Worm (Caenorhabditis elegans): ENCODE data around the gene hsp-1.

- no peak for TF ChIP-seq snpc-4 (GFP tag; optimal IDR thresholded peaks at IDR 0.05)
- no peak for TF ChIP-seq snpc-4 (tag; optimal IDR thresholded peaks at IDR 0.05)
- TF ChIP-seq ama-1 (optimal IDR thresholded peaks at IDR 0.05), result no peak
- TF ChIP-seq ama-1 (GFP tag; optimal IDR thresholded peaks at IDR 0.05), result no peak
- no peak for TF ChIP-seq ztf-22 (GFP tag; optimal IDR thresholded peaks at IDR 0.05)
- TF ChIP-seq unc-62 (GFP tag; optimal IDR thresholded peaks at IDR 0.05), result no peak
- TF ChIP-seq bed-2 (GFP tag; IDR thresholded peaks at IDR 0.05), result no peak
- TF ChIP-seq nfya-1 (tag; optimal IDR thresholded peaks at IDR 0.05; ENCODE audit: borderline replicate concordance, insufficient read depth), result no peak
- 0 out of 2 replicates have a peak, but pooled peaks have one; percentile 1 for TF ChIP-seq madf-3 (GFP tag; IDR thresholded peaks at IDR 0.05)
- no peak for TF ChIP-seq mxl-1 (tag; optimal IDR thresholded peaks at IDR 0.05)
- TF ChIP-seq F22D6.2 (tag; optimal IDR thresholded peaks at IDR 0.05), result no peak
- TF ChIP-seq sdz-38 (tag; optimal IDR thresholded peaks at IDR 0.05), result no peak
Measured at ce11 chrIV:17277459-17278173, 1.1 kb upstream of the hsp-1 start.

Data from whole organism, young adult.